Fruit fly (Drosophila melanogaster): ENCODE results near the gene CG11449.

DNA sequence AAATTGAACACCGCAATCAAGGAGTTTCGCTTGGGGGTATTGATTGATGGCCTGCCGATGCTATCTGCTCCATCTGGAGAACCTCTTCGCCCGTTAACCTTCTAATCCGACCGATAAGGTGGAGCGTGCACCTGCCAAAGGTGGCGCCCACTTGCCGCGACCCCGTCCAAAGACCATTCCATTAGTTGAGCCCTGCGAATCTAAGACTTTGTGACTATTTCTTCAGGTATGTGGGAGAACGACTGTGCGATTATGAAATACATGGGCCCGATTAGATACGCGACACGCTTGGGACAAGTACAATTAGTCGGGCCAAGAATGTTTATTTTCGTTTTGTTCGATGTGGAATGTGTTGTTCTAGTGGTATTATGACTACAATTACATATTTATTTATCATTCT is 4.1 kb downstream of the CG11449 start:
- TF ChIP-seq eg (GFP tag; IDR thresholded peaks at IDR 0.05), result no peak
- TF ChIP-seq ss (GFP tag; optimal IDR thresholded peaks at IDR 0.05), result no peak
- no peak for TF ChIP-seq fkh (GFP tag; optimal IDR thresholded peaks at IDR 0.05)
- no peak for TF ChIP-seq Hr4 (GFP tag; optimal IDR thresholded peaks at IDR 0.05)
- TF ChIP-seq Hr39 (GFP tag; optimal IDR thresholded peaks at IDR 0.05), result no peak
- TF ChIP-seq salr (GFP tag; optimal IDR thresholded peaks at IDR 0.05), result no peak
- TF ChIP-seq CG6854 (GFP tag; optimal IDR thresholded peaks at IDR 0.05), result no peak
- no peak for TF ChIP-seq Hr38 (GFP tag; optimal IDR thresholded peaks at IDR 0.05)
- TF ChIP-seq CG3032 (tag; optimal IDR thresholded peaks at IDR 0.05), result no peak
